Fruit fly (Drosophila melanogaster): ENCODE measurements around the gene CG3793.
A peak's percentile ranks its signal among the peaks of the same experiment; 100 is the strongest.

Gene CG3793

dm6 chr2L:15745036-15745854, 18.8 kb upstream of the CG3793 start (continued):
- TF ChIP-seq D19A (tag; optimal IDR thresholded peaks at IDR 0.05) (peak; percentile 90), yki (optimal IDR thresholded peaks at IDR 0.05) (peak; percentile 20), CG9932 (GFP tag; IDR thresholded peaks at IDR 0.05) (no peak), CG3163 (GFP tag; optimal IDR thresholded peaks at IDR 0.05) (peak; percentile 94), CG8388 (GFP tag; optimal IDR thresholded peaks at IDR 0.05) (no peak), CG13123 (GFP tag; optimal IDR thresholded peaks at IDR 0.05) (no peak), gce (GFP tag; IDR thresholded peaks at IDR 0.05) (no peak), gsb-n (tag; optimal IDR thresholded peaks at IDR 0.05) (peak; percentile 9), Bgb (GFP tag; IDR thresholded peaks at IDR 0.05; ENCODE audit: partially characterized antibody) (0 out of 2 replicates have a peak, but pooled peaks have one; percentile 13), otp (GFP tag; IDR thresholded peaks at IDR 0.05) (no peak), CG6791 (GFP tag; IDR thresholded peaks at IDR 0.05; ENCODE audit: partially characterized antibody) (peak; percentile 19; the same call in 1 of the 3 replicates), CG10959 (GFP tag; IDR thresholded peaks at IDR 0.05) (no peak), CG12219 (GFP tag; optimal IDR thresholded peaks at IDR 0.05) (no peak), Ssrp (tag; optimal IDR thresholded peaks at IDR 0.05) (no peak), sd (tag; optimal IDR thresholded peaks at IDR 0.05) (peak; percentile 37), cg (GFP tag; optimal IDR thresholded peaks at IDR 0.05) (peak; percentile 66), cwo (GFP tag; optimal IDR thresholded peaks at IDR 0.05) (no peak), Hmr (GFP tag; optimal IDR thresholded peaks at IDR 0.05) (no peak), CG33213 (GFP tag; optimal IDR thresholded peaks at IDR 0.05) (no peak), TFAM (GFP tag; optimal IDR thresholded peaks at IDR 0.05) (no peak), hkb (optimal IDR thresholded peaks at IDR 0.05) (no peak), hkb (GFP tag; IDR thresholded peaks at IDR 0.05) (no peak), CG31365 (tag; optimal IDR thresholded peaks at IDR 0.05) (no peak), Deaf1 (tag; optimal IDR thresholded peaks at IDR 0.05) (peak; percentile 78), crol (GFP tag; IDR thresholded peaks at IDR 0.05) (peak; percentile 49), corto (GFP tag; optimal IDR thresholded peaks at IDR 0.05) (peak; percentile 39), Dip3 (GFP tag; optimal IDR thresholded peaks at IDR 0.05) (no peak), CG16779 (GFP tag; IDR thresholded peaks at IDR 0.05) (no peak), vfl (GFP tag; optimal IDR thresholded peaks at IDR 0.05) (no peak), Nf-YB (GFP tag; optimal IDR thresholded peaks at IDR 0.05) (peak; percentile 51), Sry-δ (GFP tag; optimal IDR thresholded peaks at IDR 0.05) (no peak), bbx (GFP tag; IDR thresholded peaks at IDR 0.05; ENCODE audit: partially characterized antibody) (0 out of 2 replicates have a peak, but pooled peaks have one; percentile 13), grn (GFP tag; optimal IDR thresholded peaks at IDR 0.05) (no peak), kni (GFP tag; optimal IDR thresholded peaks at IDR 0.05) (peak; percentile 65), hbn (GFP tag; IDR thresholded peaks at IDR 0.05; ENCODE audit: partially characterized antibody) (0 out of 2 replicates have a peak, but pooled peaks have one; percentile 23), CG13287 (GFP tag; IDR thresholded peaks at IDR 0.05; ENCODE audit: partially characterized antibody) (peak; percentile 9; the same call in 1 of the 2 replicates), Jarid2 (GFP tag; optimal IDR thresholded peaks at IDR 0.05) (no peak), CG5180 (GFP tag; optimal IDR thresholded peaks at IDR 0.05) (no peak), dpn (GFP tag; optimal IDR thresholded peaks at IDR 0.05) (no peak), CG1529 (GFP tag; optimal IDR thresholded peaks at IDR 0.05) (no peak), Atf-2 (GFP tag; optimal IDR thresholded peaks at IDR 0.05) (no peak), salm (tag; optimal IDR thresholded peaks at IDR 0.05) (no peak), dmrt11E (tag; optimal IDR thresholded peaks at IDR 0.05) (no peak), CG1024 (GFP tag; IDR thresholded peaks at IDR 0.05) (no peak)

All from whole organism, embryonic.